Fruit fly (Drosophila melanogaster) whole organism, embryonic: ENCODE results near the gene PRL-1.

ENCODE experiments used
- BEAF-32 ChIP-seq: fragments of 200-800 bp; sonication (Bioruptor generic); optimal IDR thresholded peaks from 3 replicates; lab custom pipeline; 2017; ENCODE audit warnings: missing biosample characterization, missing genetic modification characterization, mild to moderate bottlenecking, moderate library complexity, missing genetic modification reagents
- CG10321 ChIP-seq: fragments of 200-800 bp; sonication (Bioruptor generic); IDR thresholded peaks from 2 replicates; pipeline ENCODE4 v1.3.6; 2022; ENCODE audit warnings: missing biosample characterization, missing genetic modification characterization
- CG10366 ChIP-seq: fragments of 200-800 bp; sonication (Bioruptor generic); IDR thresholded peaks from 2 replicates; pipeline ENCODE4 v1.3.6; 2022; ENCODE audit warnings: missing biosample characterization, missing genetic modification characterization
- CG11085 ChIP-seq: fragments of 200-800 bp; sonication (Bioruptor generic); IDR thresholded peaks from 2 replicates; pipeline ENCODE4 v1.3.6; 2022; ENCODE audit warnings: missing biosample characterization, missing genetic modification characterization
- CG12104 ChIP-seq: fragments of 200-800 bp; sonication (Bioruptor generic); optimal IDR thresholded peaks from 3 replicates; lab custom pipeline; 2016; ENCODE audit warnings: missing biosample characterization, missing genetic modification characterization
- CG13287 ChIP-seq: fragments of 200-800 bp; sonication (Bioruptor generic); IDR thresholded peaks from 2 replicates; pipeline ENCODE4 v1.3.6; 2022; ENCODE audit warnings: missing biosample characterization, missing genetic modification characterization; ENCODE audit not compliant: partially characterized antibody
- CG13424 ChIP-seq: fragments of 200-800 bp; sonication (Bioruptor generic); optimal IDR thresholded peaks from 2 replicates; lab custom pipeline; 2019; ENCODE audit warnings: missing biosample characterization, mild to moderate bottlenecking, missing genetic modification characterization, moderate library complexity
- CG13624 ChIP-seq: fragments of 200-800 bp; sonication (Bioruptor generic); optimal IDR thresholded peaks from 2 replicates; lab custom pipeline; 2016; ENCODE audit warnings: missing biosample characterization, missing genetic modification characterization
- CG17802 ChIP-seq: fragments of 200-800 bp; sonication (Bioruptor generic); optimal IDR thresholded peaks from 2 replicates; lab custom pipeline; 2018; ENCODE audit warnings: missing biosample characterization, mild to moderate bottlenecking, missing genetic modification characterization, moderate library complexity
- CG2120 ChIP-seq: fragments of 200-800 bp; sonication (Bioruptor generic); optimal IDR thresholded peaks from 3 replicates; lab custom pipeline; 2016; ENCODE audit warnings: missing biosample characterization, missing genetic modification characterization
- CG31388 ChIP-seq: fragments of 200-800 bp; sonication (Bioruptor generic); optimal IDR thresholded peaks from 2 replicates; lab custom pipeline; 2016; ENCODE audit warnings: missing biosample characterization, missing genetic modification characterization
- CG3407 ChIP-seq: fragments of 200-800 bp; sonication (Bioruptor generic); optimal IDR thresholded peaks from 2 replicates; lab custom pipeline; 2018; ENCODE audit warnings: missing biosample characterization, mild to moderate bottlenecking, missing genetic modification characterization
- CG4328 ChIP-seq: fragments of 200-800 bp; sonication (Bioruptor generic); optimal IDR thresholded peaks from 3 replicates; lab custom pipeline; 2017; ENCODE audit warnings: missing biosample characterization, missing genetic modification reagents, missing genetic modification characterization
- CG6654 ChIP-seq: fragments of 200-800 bp; sonication (Bioruptor generic); optimal IDR thresholded peaks from 2 replicates; lab custom pipeline; 2017; ENCODE audit warnings: missing biosample characterization, mild to moderate bottlenecking, missing genetic modification characterization
- CG7271 ChIP-seq: fragments of 200-800 bp; sonication (Bioruptor generic); optimal IDR thresholded peaks from 2 replicates; lab custom pipeline; 2018; ENCODE audit warnings: missing biosample characterization, mild to moderate bottlenecking, missing genetic modification characterization, moderate library complexity
- CG7987 ChIP-seq: fragments of 200-800 bp; sonication (Bioruptor generic); optimal IDR thresholded peaks from 2 replicates; lab custom pipeline; 2018; ENCODE audit warnings: missing biosample characterization, mild to moderate bottlenecking, missing genetic modification characterization, moderate library complexity
- Dbx ChIP-seq: fragments of 200-800 bp; sonication (Bioruptor generic); IDR thresholded peaks from 3 replicates; pipeline ENCODE4 v1.3.6; 2022; ENCODE audit warnings: missing biosample characterization, missing genetic modification characterization
- Deaf1 ChIP-seq: fragments of 200-800 bp; optimal IDR thresholded peaks from 3 replicates; lab custom pipeline; 2019; ENCODE audit warnings: missing biosample characterization, mild to moderate bottlenecking, missing genetic modification characterization, moderate library complexity
- Ets97D ChIP-seq: fragments of 200-800 bp; sonication (Bioruptor generic); optimal IDR thresholded peaks from 3 replicates; lab custom pipeline; 2016; ENCODE audit warnings: missing biosample characterization, missing genetic modification characterization
- Gsc ChIP-seq: fragments of 200-800 bp; sonication (Bioruptor generic); IDR thresholded peaks from 2 replicates; pipeline ENCODE4 v1.3.6; 2022; ENCODE audit warnings: missing biosample characterization, missing genetic modification characterization
- Kr ChIP-seq: fragments of 200-800 bp; sonication (Bioruptor generic); optimal IDR thresholded peaks from 2 replicates; lab custom pipeline; 2017; ENCODE audit warnings: missing biosample characterization, mild to moderate bottlenecking, missing genetic modification characterization
- Lpt ChIP-seq: fragments of >200 bp; optimal IDR thresholded peaks from 2 replicates; lab custom pipeline; 2018; ENCODE audit warnings: missing biosample characterization, missing genetic modification characterization
- Nf-YB ChIP-seq: fragments of 200-800 bp; sonication (Bioruptor generic); optimal IDR thresholded peaks from 3 replicates; lab custom pipeline; 2019; ENCODE audit warnings: missing biosample characterization, mild to moderate bottlenecking, missing genetic modification characterization, moderate library complexity
- Nf-YC ChIP-seq: fragments of 200-800 bp; optimal IDR thresholded peaks from 3 replicates; lab custom pipeline; 2019; ENCODE audit warnings: missing biosample characterization, mild to moderate bottlenecking, missing genetic modification characterization, moderate library complexity
- Sox100B ChIP-seq: fragments of 200-800 bp; sonication (Bioruptor generic); optimal IDR thresholded peaks from 3 replicates; lab custom pipeline; 2018; ENCODE audit warnings: missing biosample characterization, mild to moderate bottlenecking, missing genetic modification characterization
- Stat92E ChIP-seq, 3 experiments: fragments of >200 bp in 2 of 3; fragments of 200-800 bp in 1 of 3; sonication (Bioruptor generic) in 1 of 3; optimal IDR thresholded peaks; 2 replicates each; lab custom pipeline; 2017 to 2019; ENCODE audit warnings: missing biosample characterization in 3 of 3, missing genetic modification characterization in 3 of 3, mild to moderate bottlenecking in 1 of 3, moderate library complexity in 1 of 3
- crol ChIP-seq: fragments of 200-800 bp; sonication (Bioruptor generic); IDR thresholded peaks from 2 replicates; pipeline ENCODE4 v1.3.6; 2022; ENCODE audit warnings: missing biosample characterization, missing genetic modification characterization
- dati ChIP-seq: fragments of 200-800 bp; sonication (Bioruptor generic); IDR thresholded peaks from 2 replicates; pipeline ENCODE4 v1.3.6; 2022; ENCODE audit warnings: missing biosample characterization, missing genetic modification characterization
- dmrt99B ChIP-seq: fragments of 200-800 bp; sonication (Bioruptor generic); optimal IDR thresholded peaks from 2 replicates; lab custom pipeline; 2018; ENCODE audit warnings: missing biosample characterization, mild to moderate bottlenecking, missing genetic modification characterization, moderate library complexity
- fd96Cb ChIP-seq: fragments of 200-800 bp; sonication (Bioruptor generic); optimal IDR thresholded peaks from 2 replicates; lab custom pipeline; 2018; ENCODE audit warnings: missing biosample characterization, mild to moderate bottlenecking, missing genetic modification characterization, moderate library complexity
- gcm2 ChIP-seq: fragments of 200-800 bp; sonication (Bioruptor generic); optimal IDR thresholded peaks from 2 replicates; lab custom pipeline; 2016; ENCODE audit warnings: missing biosample characterization, missing genetic modification characterization
- hbn ChIP-seq: fragments of 200-800 bp; sonication (Bioruptor generic); IDR thresholded peaks from 2 replicates; pipeline ENCODE4 v1.3.6; 2022; ENCODE audit warnings: missing biosample characterization, missing genetic modification characterization; ENCODE audit not compliant: partially characterized antibody
- jigr1 ChIP-seq: fragments of 200-800 bp; sonication (Bioruptor generic); IDR thresholded peaks from 3 replicates; pipeline ENCODE4 v1.3.6; 2022; ENCODE audit warnings: missing biosample characterization, missing genetic modification characterization
- kni ChIP-seq: fragments of 200-800 bp; sonication (Bioruptor generic); optimal IDR thresholded peaks from 3 replicates; lab custom pipeline; 2017; ENCODE audit warnings: mild to moderate bottlenecking, missing biosample characterization, missing genetic modification reagents, missing genetic modification characterization
- lbe ChIP-seq: fragments of 200-800 bp; sonication (Bioruptor generic); optimal IDR thresholded peaks from 2 replicates; lab custom pipeline; 2016; ENCODE audit warnings: missing biosample characterization, mild to moderate bottlenecking, missing genetic modification characterization
- lov ChIP-seq, 2 experiments: fragments of 200-800 bp in 1 of 2; fragments of >200 bp in 1 of 2; sonication (Bioruptor generic) in 1 of 2; IDR thresholded peaks in 1 of 2; optimal IDR thresholded peaks in 1 of 2; 2 replicates in 1 of 2; 3 replicates in 1 of 2; pipeline versions ENCODE4 v1.3.6 to Lab custom; 2017 to 2022; ENCODE audit warnings: missing biosample characterization in 1 of 2, missing genetic modification characterization in 1 of 2
- odd ChIP-seq: fragments of 200-800 bp; sonication (Bioruptor generic); optimal IDR thresholded peaks from 2 replicates; lab custom pipeline; 2017; ENCODE audit warnings: missing biosample characterization, mild to moderate bottlenecking, missing genetic modification characterization
- pan ChIP-seq, 4 experiments: fragments of >200 bp in 3 of 4; fragments of 200-800 bp in 1 of 4; sonication (Bioruptor generic) in 1 of 4; optimal IDR thresholded peaks in 3 of 4; IDR thresholded peaks in 1 of 4; 2 replicates each; pipeline versions ENCODE4 v1.3.6 to Lab custom; 2017 to 2022; ENCODE audit warnings: missing biosample characterization in 2 of 4, missing genetic modification characterization in 2 of 4, mixed read lengths in 1 of 4
- pb ChIP-seq: fragments of 200-800 bp; sonication (Bioruptor generic); optimal IDR thresholded peaks from 3 replicates; lab custom pipeline; 2016; ENCODE audit warnings: missing biosample characterization, missing genetic modification characterization
- peb ChIP-seq: fragments of 200-800 bp; sonication (Bioruptor generic); IDR thresholded peaks from 2 replicates; pipeline ENCODE4 v1.3.6; 2022; ENCODE audit warnings: missing biosample characterization, missing genetic modification characterization
- pita ChIP-seq: fragments of 200-800 bp; sonication (Bioruptor generic); optimal IDR thresholded peaks from 2 replicates; lab custom pipeline; 2017; ENCODE audit warnings: missing biosample characterization, mild to moderate bottlenecking, missing genetic modification characterization
- pnt ChIP-seq: fragments of 200-800 bp; sonication (Bioruptor generic); optimal IDR thresholded peaks from 3 replicates; lab custom pipeline; 2016; ENCODE audit warnings: missing biosample characterization, missing genetic modification characterization
- repo ChIP-seq: fragments of 200-800 bp; sonication (Bioruptor generic); optimal IDR thresholded peaks from 2 replicates; lab custom pipeline; 2016; ENCODE audit warnings: missing biosample characterization, missing genetic modification characterization
- rib ChIP-seq: fragments of 200-800 bp; sonication (Bioruptor generic); IDR thresholded peaks from 2 replicates; pipeline ENCODE4 v1.3.6; 2022; ENCODE audit warnings: missing biosample characterization, missing genetic modification characterization
- sd ChIP-seq: fragments of 200-800 bp; sonication (Bioruptor generic); optimal IDR thresholded peaks from 3 replicates; lab custom pipeline; 2018; ENCODE audit warnings: missing biosample characterization, mild to moderate bottlenecking, missing genetic modification characterization, moderate library complexity
- sens ChIP-seq: fragments of 200-800 bp; sonication (Bioruptor generic); peaks from one replicate; lab custom pipeline; 2016; ENCODE audit warnings: missing biosample characterization, missing genetic modification characterization
- ssp ChIP-seq: fragments of 200-800 bp; sonication (Bioruptor generic); IDR thresholded peaks from 2 replicates; pipeline ENCODE4 v1.3.6; 2022; ENCODE audit warnings: missing biosample characterization, missing genetic modification characterization
- tap ChIP-seq: fragments of 200-800 bp; optimal IDR thresholded peaks from 3 replicates; lab custom pipeline; 2019; ENCODE audit warnings: missing biosample characterization, mild to moderate bottlenecking, missing genetic modification characterization, moderate library complexity
- tna ChIP-seq: fragments of 200-800 bp; sonication (Bioruptor generic); IDR thresholded peaks from 2 replicates; pipeline ENCODE4 v1.3.6; 2022; ENCODE audit warnings: missing biosample characterization, missing genetic modification characterization; ENCODE audit not compliant: partially characterized antibody
- trem ChIP-seq: fragments of 200-800 bp; optimal IDR thresholded peaks from 3 replicates; lab custom pipeline; 2019; ENCODE audit warnings: missing biosample characterization, mild to moderate bottlenecking, missing genetic modification characterization, moderate library complexity

The PRL-1 gene

dm6 chr2L:16251598-16252131 lies 5.7 kb downstream of the PRL-1 start, which contains the start of gene CG46309 (continued):
- TF ChIP-seq BEAF-32 (GFP tag; lab: Kevin White, UChicago) (peak; percentile 41), Lpt (GFP tag; lab: Kevin White, UChicago) (no peak), Kr (GFP tag; lab: Kevin White, UChicago) (no peak), Dbx (no peak), CG17802 (tag; lab: Kevin White, UChicago) (no peak), peb (GFP tag; lab: Robert Waterston, UW) (no peak), pnt (no peak), CG4328 (GFP tag; lab: Kevin White, UChicago) (no peak), repo (GFP tag; lab: Kevin White, UChicago) (no peak), CG13624 (GFP tag; lab: Kevin White, UChicago) (peak; percentile 40), CG10366 (GFP tag; lab: Robert Waterston, UW) (no peak), dati (GFP tag; lab: Robert Waterston, UW) (no peak), kni (no peak), CG7987 (GFP tag; lab: Kevin White, UChicago) (no peak), Stat92E (GFP tag; optimal IDR thresholded peaks at IDR 0.05; lab: Kevin White, UChicago) (no peak), pb (GFP tag; lab: Kevin White, UChicago) (no peak), pita (GFP tag; lab: Kevin White, UChicago) (no peak), Sox100B (GFP tag; lab: Kevin White, UChicago) (peak; percentile 33), CG13424 (tag; lab: Kevin White, UChicago) (no peak), Nf-YB (GFP tag; lab: Kevin White, UChicago) (no peak), dmrt99B (tag; lab: Kevin White, UChicago) (no peak), rib (GFP tag; lab: Robert Waterston, UW) (no peak), CG13287 (peak; percentile 93), lbe (GFP tag; lab: Kevin White, UChicago) (peak; percentile 1), CG31388 (GFP tag; lab: Kevin White, UChicago) (no peak), Ets97D (GFP tag; lab: Kevin White, UChicago) (peak; percentile 49), Gsc (no peak), gcm2 (GFP tag; lab: Kevin White, UChicago) (no peak), fd96Cb (tag; lab: Kevin White, UChicago) (no peak), hbn (GFP tag; lab: Robert Waterston, UW) (no peak), lov (optimal IDR thresholded peaks at IDR 0.05; lab: Kevin White, UChicago) (no peak), lov (GFP tag; IDR thresholded peaks at IDR 0.05; lab: Robert Waterston, UW) (no peak), tap (tag; lab: Kevin White, UChicago) (peak; percentile 47), CG2120 (peak; percentile 74), tna (GFP tag; lab: Robert Waterston, UW) (peak; percentile 99), odd (GFP tag; lab: Kevin White, UChicago) (no peak), pan (optimal IDR thresholded peaks at IDR 0.05; lab: Kevin White, UChicago) (no peak), pan (GFP tag; optimal IDR thresholded peaks at IDR 0.05 in 1 of 2, IDR thresholded peaks at IDR 0.05 in 1 of 2) (no peak), ssp (GFP tag; lab: Robert Waterston, UW) (no peak), trem (tag; lab: Kevin White, UChicago) (no peak), CG6654 (GFP tag; lab: Kevin White, UChicago) (no peak), CG3407 (GFP tag; lab: Kevin White, UChicago) (no peak), crol (GFP tag; lab: Robert Waterston, UW) (no peak), Deaf1 (tag; lab: Kevin White, UChicago) (no peak), CG10321 (GFP tag; lab: Robert Waterston, UW) (no peak), jigr1 (no peak), CG7271 (tag; lab: Kevin White, UChicago) (no peak), sd (no peak), Nf-YC (tag; lab: Kevin White, UChicago) (no peak), sens (peak; percentile 85), CG11085 (GFP tag; lab: Robert Waterston, UW) (no peak), CG12104 (GFP tag; lab: Kevin White, UChicago) (peak; percentile 18)
